Worm (Caenorhabditis elegans): ENCODE data around the gene C17G10.7.
A peak's percentile ranks its signal among the peaks of the same experiment; 100 is the strongest.

DNA sequence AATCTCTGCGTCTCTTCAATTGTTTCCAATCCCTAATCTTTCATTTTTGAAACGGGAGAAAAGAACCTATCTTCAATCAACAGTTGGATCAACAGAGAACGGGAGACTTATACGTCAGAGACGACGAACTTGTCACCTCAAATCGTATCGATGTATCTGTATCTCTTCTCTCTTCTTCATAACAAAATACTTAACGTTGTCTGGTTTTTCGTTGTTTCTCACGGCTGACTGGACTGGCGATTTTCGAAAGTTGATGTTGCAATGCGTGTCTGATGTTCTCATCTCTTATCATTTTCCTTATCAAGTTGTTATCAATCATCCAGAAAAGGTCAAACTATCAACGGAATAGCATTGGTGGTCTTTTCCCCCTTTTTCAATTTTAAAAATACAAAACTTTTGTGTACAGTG, 2.1 kb downstream of the C17G10.7 start:
- no peak for TF ChIP-seq elt-3 (tag; optimal IDR thresholded peaks at IDR 0.05)
- peak; percentile 39 to 59 for TF ChIP-seq mdl-1 (tag; optimal IDR thresholded peaks at IDR 0.05)
- TF ChIP-seq ceh-82 (tag; optimal IDR thresholded peaks at IDR 0.05): no peak

Measured in whole organism, L2 larva.